Worm (Caenorhabditis elegans) whole organism, L4/young adult: Measurements from ENCODE around the gene let-716.

Experiments
- W03F9.2 ChIP-seq: fragments of 150-350 bp; optimal IDR thresholded peaks from 2 replicates; lab custom pipeline; 2014; ENCODE audit warnings: missing biosample characterization, missing genetic modification characterization
- dao-5 ChIP-seq: sonication (generic microtip); optimal IDR thresholded peaks from 2 replicates; lab custom pipeline; 2016; ENCODE audit warnings: missing genotype, missing genetic modification characterization, moderate library complexity, missing compliant biosample characterization
- him-1 ChIP-seq: sonication (generic microtip); optimal IDR thresholded peaks from 2 replicates; lab custom pipeline; 2016; ENCODE audit warnings: missing genotype, missing genetic modification reagents, missing genetic modification characterization, missing compliant biosample characterization

DNA sequence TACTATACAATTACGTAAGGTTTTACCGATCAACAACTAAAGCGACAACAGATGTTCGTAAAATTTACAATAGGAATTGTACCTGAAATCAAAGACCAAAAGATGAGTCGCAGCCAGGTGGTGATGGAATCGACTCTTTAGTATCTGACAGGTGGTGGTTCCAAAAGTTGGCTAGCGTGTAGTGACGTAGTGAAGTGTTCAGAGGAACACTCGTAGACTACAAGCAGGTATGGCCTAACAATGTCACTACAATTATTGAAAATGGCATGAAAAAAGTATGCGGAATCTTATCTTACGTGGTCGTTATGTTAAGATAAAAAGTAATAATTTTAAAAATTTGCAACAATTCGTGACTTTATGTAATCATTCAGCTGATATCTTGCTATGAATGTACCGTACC, 38.1 kb downstream of the let-716 start:
- TF ChIP-seq W03F9.2 (tag; lab: Kevin White, UChicago): no peak
- no peak for TF ChIP-seq dao-5 (tag; lab: Kevin White, UChicago)
- TF ChIP-seq him-1 (tag; lab: Kevin White, UChicago): no peak
